Worm (Caenorhabditis elegans): ENCODE results near the gene C50D2.10.

C50D2.10 gene

ce11 chrII:108865-109264, 9.9 kb downstream of the C50D2.10 start, which contains the start of gene C50D2.2:
Gene C50D2.2 (plus strand): TSS chrII:109165.
- TF ChIP-seq F22D6.2 (tag; optimal IDR thresholded peaks at IDR 0.05) (no peak), T07F8.4 (tag; optimal IDR thresholded peaks at IDR 0.05) (no peak), mxl-1 (tag; optimal IDR thresholded peaks at IDR 0.05) (no peak), snpc-1.3 (tag; optimal IDR thresholded peaks at IDR 0.05; ENCODE audit: insufficient read depth) (no peak), attf-5 (GFP tag; optimal IDR thresholded peaks at IDR 0.05) (no peak), madf-3 (GFP tag; IDR thresholded peaks at IDR 0.05) (no peak), chd-7 (tag; optimal IDR thresholded peaks at IDR 0.05) (no peak), nhr-80 (tag; optimal IDR thresholded peaks at IDR 0.05) (no peak), let-607 (tag; optimal IDR thresholded peaks at IDR 0.05) (no peak), F37B4.10 (GFP tag; IDR thresholded peaks at IDR 0.05) (no peak), ZK185.1 (tag; optimal IDR thresholded peaks at IDR 0.05; ENCODE audit: poor library complexity, severe bottlenecking) (no peak), nhr-120 (GFP tag; IDR thresholded peaks at IDR 0.05) (no peak), ceh-91 (GFP tag; IDR thresholded peaks at IDR 0.05) (no peak), sptf-2 (GFP tag; optimal IDR thresholded peaks at IDR 0.05) (no peak), mcd-1 (GFP tag; IDR thresholded peaks at IDR 0.05) (no peak), Y56A3A.18 (GFP tag; IDR thresholded peaks at IDR 0.05) (no peak), lin-26 (GFP tag; IDR thresholded peaks at IDR 0.05) (no peak), snpc-1.1 (tag; optimal IDR thresholded peaks at IDR 0.05; ENCODE audit: insufficient read depth) (no peak), lir-1 (GFP tag; conservative IDR thresholded peaks at IDR 0.05) (no peak), lin-54 (GFP tag; optimal IDR thresholded peaks at IDR 0.05) (no peak)

- no peak for TF ChIP-seq unc-130 (GFP tag; optimal IDR thresholded peaks at IDR 0.05)
- TF ChIP-seq ztf-25 (GFP tag; IDR thresholded peaks at IDR 0.05): no peak
- TF ChIP-seq lin-35 (GFP tag; optimal IDR thresholded peaks at IDR 0.05): no peak
- TF ChIP-seq die-1 (tag; optimal IDR thresholded peaks at IDR 0.05): no peak
- no peak for TF ChIP-seq hmg-1.2 (GFP tag; IDR thresholded peaks at IDR 0.05)
- TF ChIP-seq egrh-3 (GFP tag; IDR thresholded peaks at IDR 0.05): no peak
- no peak for TF ChIP-seq ceh-79 (tag; optimal IDR thresholded peaks at IDR 0.05)
- TF ChIP-seq nhr-90 (tag; optimal IDR thresholded peaks at IDR 0.05): no peak
- TF ChIP-seq K12H6.12 (tag; optimal IDR thresholded peaks at IDR 0.05): no peak
- no peak for TF ChIP-seq zfh-2 (GFP tag; conservative IDR thresholded peaks at IDR 0.05)
These were observed 12.3 kb downstream of the C50D2.10 start, which contains the start of gene C50D2.1 for ce11 chrII:111267-111666. Gene C50D2.1 (plus strand): TSS chrII:111567.

DNA sequence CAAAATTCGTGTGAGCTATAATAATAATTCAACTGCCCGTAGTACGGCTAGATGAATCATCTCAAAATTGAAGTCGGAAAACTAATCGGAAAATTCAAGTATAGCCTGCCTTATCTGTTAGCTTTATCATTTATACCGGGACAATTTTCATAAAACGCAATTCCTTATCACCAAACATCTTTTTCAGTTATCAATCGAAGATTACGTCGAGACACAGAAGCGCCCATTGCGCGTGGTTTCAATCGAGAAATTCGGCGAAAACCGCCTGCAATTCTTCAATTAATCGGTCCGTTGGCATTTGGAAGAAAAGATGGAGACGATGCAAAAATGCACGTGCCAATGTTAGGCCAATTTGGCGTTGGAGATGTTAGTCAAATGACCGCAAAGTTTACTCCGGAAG, 13.3 kb downstream of the C50D2.10 start:
- no peak for TF ChIP-seq ztf-6 (GFP tag; IDR thresholded peaks at IDR 0.05)
- no peak for TF ChIP-seq ceh-100 (GFP tag; IDR thresholded peaks at IDR 0.05)
- no peak for TF ChIP-seq snpc-4 (GFP tag; optimal IDR thresholded peaks at IDR 0.05)
- no peak for TF ChIP-seq snpc-4 (tag; optimal IDR thresholded peaks at IDR 0.05)
- no peak for TF ChIP-seq rpc-1 (optimal IDR thresholded peaks at IDR 0.05)
- no peak for TF ChIP-seq rpc-1 (tag; optimal IDR thresholded peaks at IDR 0.05)
- no peak for TF ChIP-seq F23B12.7 (tag; optimal IDR thresholded peaks at IDR 0.05; ENCODE audit: insufficient read depth)
- TF ChIP-seq attf-6 (GFP tag; IDR thresholded peaks at IDR 0.05): no peak
- TF ChIP-seq ets-4 (GFP tag; optimal IDR thresholded peaks at IDR 0.05): no peak
- TF ChIP-seq nfya-1 (tag; optimal IDR thresholded peaks at IDR 0.05; ENCODE audit: borderline replicate concordance, insufficient read depth): no peak
- no peak for TF ChIP-seq nhr-179 (tag; optimal IDR thresholded peaks at IDR 0.05)
- TF ChIP-seq Y53G8AR.9 (GFP tag; conservative IDR thresholded peaks at IDR 0.05): no peak
- no peak for TF ChIP-seq F37B4.10 (GFP tag; IDR thresholded peaks at IDR 0.05)
